Worm (Caenorhabditis elegans) whole organism, L4 larva: ENCODE measurements around the gene F36A4.4.

Experiments
- D1046.2 ChIP-seq: fragments of 200-800 bp; sonication (Bioruptor generic); IDR thresholded peaks from 2 replicates; pipeline ENCODE4 v1.3.6; 2022; ENCODE audit warnings: missing genetic modification characterization, missing compliant biosample characterization
- ceh-32 ChIP-seq: sonication (generic microtip); optimal IDR thresholded peaks from 2 replicates; lab custom pipeline; 2016; ENCODE audit warnings: mild to moderate bottlenecking, missing genetic modification characterization, missing compliant biosample characterization; ENCODE audit not compliant: poor library complexity
- ceh-82 ChIP-seq: sonication (generic microtip); optimal IDR thresholded peaks from 2 replicates; lab custom pipeline; 2017; ENCODE audit warnings: missing biosample characterization, missing genetic modification characterization
- ces-1 ChIP-seq: fragments of 150-350 bp; sonication (generic microtip); optimal IDR thresholded peaks from 4 replicates; lab custom pipeline; 2014; ENCODE audit warnings: missing biosample characterization, missing genetic modification reagents, missing genetic modification characterization
- fos-1 ChIP-seq: fragments of 150-350 bp; optimal IDR thresholded peaks from 2 replicates; lab custom pipeline; 2014; ENCODE audit warnings: missing biosample characterization, missing genetic modification characterization
- pha-4 ChIP-seq, 2 experiments: fragments of 150-350 bp in 1 of 2; fragments of 200-800 bp in 1 of 2; sonication (Bioruptor generic) in 1 of 2; IDR thresholded peaks in 1 of 2; optimal IDR thresholded peaks in 1 of 2; 2 replicates each; pipeline versions ENCODE4 v1.3.6 to Lab custom; 2014 to 2022; ENCODE audit warnings: missing genetic modification characterization in 2 of 2, missing genetic modification reagents in 2 of 2, missing biosample characterization in 1 of 2, missing compliant biosample characterization in 1 of 2
- snpc-4 ChIP-seq: fragments of 150-350 bp; optimal IDR thresholded peaks from 2 replicates; lab custom pipeline; 2014; ENCODE audit warnings: missing biosample characterization, missing genetic modification characterization
- unc-62 ChIP-seq, 3 experiments: fragments of 150-350 bp in 1 of 3; sonication (generic microtip); optimal IDR thresholded peaks in 2 of 3; peaks in 1 of 3; 1 replicate in 1 of 3; 2 replicates in 2 of 3; lab custom pipeline; 2014 to 2017; ENCODE audit warnings: missing biosample characterization in 3 of 3, missing genetic modification characterization in 3 of 3, missing genetic modification reagents in 3 of 3, missing genotype in 1 of 3

DNA sequence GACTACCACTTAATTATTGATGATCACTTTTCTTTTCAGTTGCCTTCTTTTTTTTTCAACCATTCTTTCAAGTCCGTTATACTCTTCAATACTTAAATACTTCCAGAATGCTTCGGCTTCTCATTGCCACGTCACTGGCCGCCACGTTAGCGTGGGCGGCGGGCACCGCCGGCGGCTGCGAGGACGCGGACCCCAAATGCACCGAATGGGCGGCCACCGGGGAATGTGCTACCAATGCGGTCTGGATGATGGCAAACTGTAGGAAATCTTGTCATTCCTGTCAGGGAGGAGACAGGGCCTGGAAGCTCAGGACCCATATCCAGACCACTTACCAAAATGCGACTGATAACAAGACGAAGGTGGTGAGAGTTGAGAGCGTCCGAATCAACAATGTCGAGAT, 33.8 kb downstream of the F36A4.4 start, which contains the start of gene lgc-22:
- TF ChIP-seq ceh-82 (no peak), fos-1 (tag; lab: Kevin White, UChicago) (no peak), ces-1 (GFP tag; lab: Kevin White, UChicago) (no peak), ceh-32 (no peak), snpc-4 (tag; lab: Kevin White, UChicago) (no peak), pha-4 (GFP tag; IDR thresholded peaks at IDR 0.05; lab: Robert Waterston, UW) (no peak), pha-4 (tag; optimal IDR thresholded peaks at IDR 0.05; lab: Kevin White, UChicago) (no peak), unc-62 (GFP tag; optimal IDR thresholded peaks at IDR 0.05 in 1 of 2; lab: Kevin White, UChicago) (no peak), unc-62 (tag; optimal IDR thresholded peaks at IDR 0.05; lab: Kevin White, UChicago) (no peak), D1046.2 (GFP tag; lab: Robert Waterston, UW) (no peak)
